Worm (Caenorhabditis elegans) whole organism, early embryonic: ENCODE results near the gene M88.3.

Source experiments
- ama-1 ChIP-seq: fragments of 150-350 bp; optimal IDR thresholded peaks from 2 replicates; lab custom pipeline; 2014
- ceh-36 ChIP-seq: sonication (generic microtip); optimal IDR thresholded peaks from 2 replicates; lab custom pipeline; 2016; ENCODE audit warnings: missing genetic modification characterization, inconsistent platforms, missing compliant biosample characterization
- flt-1 ChIP-seq: fragments of 200-800 bp; sonication (Bioruptor generic); IDR thresholded peaks from 2 replicates; pipeline ENCODE4 v1.3.6; 2022; ENCODE audit warnings: missing genetic modification characterization, missing compliant biosample characterization
- hmg-4 ChIP-seq: fragments of 200-800 bp; sonication (Bioruptor generic); optimal IDR thresholded peaks from 2 replicates; lab custom pipeline; 2018; ENCODE audit warnings: mild to moderate bottlenecking, missing genetic modification characterization, missing compliant biosample characterization
- hnd-1 ChIP-seq: sonication (generic microtip); optimal IDR thresholded peaks from 2 replicates; lab custom pipeline; 2016; ENCODE audit warnings: missing genetic modification characterization, missing compliant biosample characterization
- sea-1 ChIP-seq: fragments of 200-800 bp; sonication (Bioruptor generic); conservative IDR thresholded peaks from 2 replicates; pipeline ENCODE4 v1.3.6; 2022; ENCODE audit warnings: missing genetic modification characterization, missing compliant biosample characterization
- tbx-11 ChIP-seq: fragments of 200-800 bp; sonication (Bioruptor generic); IDR thresholded peaks from 2 replicates; pipeline ENCODE4 v1.3.6; 2022; ENCODE audit warnings: missing genetic modification characterization, missing compliant biosample characterization

- TF ChIP-seq ama-1 (lab: Kevin White, UChicago) (no peak), ceh-36 (no peak), sea-1 (GFP tag; lab: Robert Waterston, UW) (no peak), hmg-4 (GFP tag; lab: Kevin White, UChicago) (no peak), tbx-11 (no peak), flt-1 (GFP tag; lab: Robert Waterston, UW) (no peak), hnd-1 (tag; lab: Kevin White, UChicago) (no peak)
These were observed at the start of gene M88.3 for ce11 chrIII:4544959-4545358.
